Fruit fly (Drosophila melanogaster) whole organism, embryonic: ENCODE data around the gene Lgr3.

Experiments
- CG10147 ChIP-seq: fragments of 200-800 bp; sonication (Bioruptor generic); optimal IDR thresholded peaks from 2 replicates; lab custom pipeline; 2019; ENCODE audit warnings: missing biosample characterization, mild to moderate bottlenecking, missing genetic modification characterization, moderate library complexity
- CG15479 ChIP-seq: fragments of 200-800 bp; sonication (Bioruptor generic); optimal IDR thresholded peaks from 3 replicates; lab custom pipeline; 2019; ENCODE audit warnings: missing biosample characterization, mild to moderate bottlenecking, missing genetic modification characterization, moderate library complexity
- CG16779 ChIP-seq: fragments of 200-800 bp; sonication (Bioruptor generic); IDR thresholded peaks from 2 replicates; pipeline ENCODE4 v1.3.6; 2022; ENCODE audit warnings: missing biosample characterization, missing genetic modification characterization
- CG16815 ChIP-seq: fragments of 200-800 bp; sonication (Bioruptor generic); optimal IDR thresholded peaks from 3 replicates; lab custom pipeline; 2017; ENCODE audit warnings: missing biosample characterization, mild to moderate bottlenecking, missing genetic modification characterization
- CG17361 ChIP-seq: fragments of 200-800 bp; sonication (Bioruptor generic); IDR thresholded peaks from 3 replicates; pipeline ENCODE4 v1.3.6; 2022; ENCODE audit warnings: missing biosample characterization, missing genetic modification characterization
- CG18476 ChIP-seq: fragments of 200-800 bp; sonication (Bioruptor generic); optimal IDR thresholded peaks from 2 replicates; lab custom pipeline; 2016; ENCODE audit warnings: missing biosample characterization, mild to moderate bottlenecking, missing genetic modification characterization
- CG2199 ChIP-seq: fragments of 200-800 bp; sonication (Bioruptor generic); IDR thresholded peaks from 3 replicates; pipeline ENCODE4 v1.3.6; 2022; ENCODE audit warnings: missing biosample characterization, missing genetic modification characterization
- CG30431 ChIP-seq: fragments of 200-800 bp; sonication (Bioruptor generic); optimal IDR thresholded peaks from 2 replicates; lab custom pipeline; 2017; ENCODE audit warnings: missing biosample characterization, missing genetic modification characterization
- CG3163 ChIP-seq: fragments of 200-800 bp; sonication (Bioruptor generic); optimal IDR thresholded peaks from 3 replicates; lab custom pipeline; 2016; ENCODE audit warnings: missing biosample characterization, missing genetic modification characterization
- CG6654 ChIP-seq: fragments of 200-800 bp; sonication (Bioruptor generic); optimal IDR thresholded peaks from 2 replicates; lab custom pipeline; 2017; ENCODE audit warnings: missing biosample characterization, mild to moderate bottlenecking, missing genetic modification characterization
- CG7987 ChIP-seq: fragments of 200-800 bp; sonication (Bioruptor generic); optimal IDR thresholded peaks from 2 replicates; lab custom pipeline; 2018; ENCODE audit warnings: missing biosample characterization, mild to moderate bottlenecking, missing genetic modification characterization, moderate library complexity
- CG8290 ChIP-seq, 3 experiments: fragments of 200-800 bp; sonication (Bioruptor generic); optimal IDR thresholded peaks; 2 replicates each; lab custom pipeline; 2016 to 2019; ENCODE audit warnings: missing biosample characterization in 3 of 3, missing genetic modification characterization in 3 of 3, mild to moderate bottlenecking in 2 of 3, moderate library complexity in 1 of 3
- CG9215 ChIP-seq: fragments of 200-800 bp; sonication (Bioruptor generic); IDR thresholded peaks from 2 replicates; pipeline ENCODE4 v1.3.6; 2022; ENCODE audit warnings: missing biosample characterization, missing genetic modification characterization
- CG9727 ChIP-seq: fragments of 200-800 bp; sonication (Bioruptor generic); optimal IDR thresholded peaks from 3 replicates; lab custom pipeline; 2017; ENCODE audit warnings: missing biosample characterization, mild to moderate bottlenecking, missing genetic modification characterization
- CG9932 ChIP-seq: fragments of 200-800 bp; sonication (Bioruptor generic); IDR thresholded peaks from 2 replicates; pipeline ENCODE4 v1.3.6; 2022; ENCODE audit warnings: missing biosample characterization, missing genetic modification characterization
- CHES-1-like ChIP-seq: fragments of 200-800 bp; sonication (Bioruptor generic); optimal IDR thresholded peaks from 2 replicates; lab custom pipeline; 2016; ENCODE audit warnings: missing biosample characterization, missing genetic modification characterization
- D ChIP-seq, 2 experiments: fragments of 200-800 bp in 1 of 2; fragments of >200 bp in 1 of 2; sonication (Bioruptor generic) in 1 of 2; optimal IDR thresholded peaks; 2 replicates in 1 of 2; 3 replicates in 1 of 2; lab custom pipeline; 2017; ENCODE audit warnings: mild to moderate bottlenecking in 1 of 2, missing biosample characterization in 1 of 2, missing genetic modification characterization in 1 of 2, missing genetic modification reagents in 1 of 2
- Dfd ChIP-seq, 2 experiments: fragments of >200 bp; optimal IDR thresholded peaks; 2 replicates each; lab custom pipeline; 2017; ENCODE audit warnings: missing biosample characterization in 2 of 2, missing genetic modification characterization in 2 of 2
- Dip2 ChIP-seq: fragments of 200-800 bp; sonication (Bioruptor generic); IDR thresholded peaks from 2 replicates; pipeline ENCODE4 v1.3.6; 2022; ENCODE audit warnings: missing biosample characterization, missing genetic modification characterization
- Lhr ChIP-seq: fragments of 200-800 bp; sonication (Bioruptor generic); optimal IDR thresholded peaks from 3 replicates; lab custom pipeline; 2017; ENCODE audit warnings: mild to moderate bottlenecking, missing biosample characterization, missing genetic modification reagents, missing genetic modification characterization
- Lpt ChIP-seq: fragments of >200 bp; optimal IDR thresholded peaks from 2 replicates; lab custom pipeline; 2018; ENCODE audit warnings: missing biosample characterization, missing genetic modification characterization
- MBD-R2 ChIP-seq: fragments of 200-800 bp; sonication (Bioruptor generic); IDR thresholded peaks from 2 replicates; pipeline ENCODE4 v1.3.6; 2022; ENCODE audit warnings: missing biosample characterization, missing genetic modification characterization
- Rx ChIP-seq: fragments of 200-800 bp; sonication (Bioruptor generic); IDR thresholded peaks from 2 replicates; pipeline ENCODE4 v1.3.6; 2022; ENCODE audit warnings: missing biosample characterization, missing genetic modification characterization
- Side ChIP-seq: fragments of 200-800 bp; sonication (Bioruptor generic); optimal IDR thresholded peaks from 2 replicates; lab custom pipeline; 2016; ENCODE audit warnings: missing biosample characterization, missing genetic modification characterization
- Sin3A ChIP-seq: fragments of >200 bp; optimal IDR thresholded peaks from 2 replicates; lab custom pipeline; 2018
- Sox100B ChIP-seq: fragments of 200-800 bp; sonication (Bioruptor generic); optimal IDR thresholded peaks from 3 replicates; lab custom pipeline; 2018; ENCODE audit warnings: missing biosample characterization, mild to moderate bottlenecking, missing genetic modification characterization
- Spps ChIP-seq: fragments of 200-800 bp; sonication (Bioruptor generic); optimal IDR thresholded peaks from 2 replicates; lab custom pipeline; 2018; ENCODE audit warnings: missing biosample characterization, mild to moderate bottlenecking, missing genetic modification characterization
- dmrt99B ChIP-seq: fragments of 200-800 bp; sonication (Bioruptor generic); optimal IDR thresholded peaks from 2 replicates; lab custom pipeline; 2018; ENCODE audit warnings: missing biosample characterization, mild to moderate bottlenecking, missing genetic modification characterization, moderate library complexity
- en ChIP-seq: fragments of 200-800 bp; sonication (Bioruptor generic); optimal IDR thresholded peaks from 2 replicates; lab custom pipeline; 2016; ENCODE audit warnings: missing biosample characterization, missing genetic modification characterization
- ftz-f1 ChIP-seq: fragments of 200-800 bp; sonication (Bioruptor generic); optimal IDR thresholded peaks from 2 replicates; lab custom pipeline; 2016; ENCODE audit warnings: missing biosample characterization, missing genetic modification characterization
- gem ChIP-seq: fragments of 200-800 bp; sonication (Bioruptor generic); optimal IDR thresholded peaks from 2 replicates; lab custom pipeline; 2019; ENCODE audit warnings: missing biosample characterization, mild to moderate bottlenecking, missing genetic modification characterization, moderate library complexity
- h ChIP-seq: fragments of >200 bp; optimal IDR thresholded peaks from 2 replicates; lab custom pipeline; 2017
- ind ChIP-seq: fragments of 200-800 bp; sonication (Bioruptor generic); optimal IDR thresholded peaks from 3 replicates; lab custom pipeline; 2016; ENCODE audit warnings: missing biosample characterization, missing genetic modification characterization
- jumu ChIP-seq: fragments of 200-800 bp; sonication (Bioruptor generic); optimal IDR thresholded peaks from 3 replicates; lab custom pipeline; 2016; ENCODE audit warnings: missing biosample characterization, missing genetic modification characterization
- kay ChIP-seq: fragments of 200-800 bp; sonication (Bioruptor generic); optimal IDR thresholded peaks from 2 replicates; lab custom pipeline; 2016; ENCODE audit warnings: missing biosample characterization, missing genetic modification characterization
- lilli ChIP-seq: fragments of 200-800 bp; sonication (Bioruptor generic); optimal IDR thresholded peaks from 3 replicates; lab custom pipeline; 2016; ENCODE audit warnings: missing biosample characterization, missing genetic modification characterization
- lola ChIP-seq, 3 experiments: fragments of >200 bp in 2 of 3; fragments of 200-800 bp in 1 of 3; sonication (Bioruptor generic) in 1 of 3; optimal IDR thresholded peaks; 2 replicates each; lab custom pipeline; 2017 to 2019; ENCODE audit warnings: missing biosample characterization in 3 of 3, missing genetic modification characterization in 3 of 3, mild to moderate bottlenecking in 1 of 3, moderate library complexity in 1 of 3
- nmo ChIP-seq: fragments of 200-800 bp; sonication (Bioruptor generic); optimal IDR thresholded peaks from 2 replicates; lab custom pipeline; 2018; ENCODE audit warnings: missing biosample characterization, mild to moderate bottlenecking, missing genetic modification characterization, moderate library complexity
- org-1 ChIP-seq: fragments of 200-800 bp; sonication (Bioruptor generic); optimal IDR thresholded peaks from 2 replicates; lab custom pipeline; 2017; ENCODE audit warnings: missing biosample characterization, missing genetic modification characterization
- pho ChIP-seq: fragments of 200-800 bp; sonication (Bioruptor generic); optimal IDR thresholded peaks from 2 replicates; lab custom pipeline; 2016; ENCODE audit warnings: missing biosample characterization, missing genetic modification characterization
- pros ChIP-seq: fragments of 200-800 bp; sonication (Bioruptor generic); optimal IDR thresholded peaks from 3 replicates; lab custom pipeline; 2019; ENCODE audit warnings: missing biosample characterization, mild to moderate bottlenecking, missing genetic modification characterization, moderate library complexity
- psq ChIP-seq: fragments of 200-800 bp; sonication (Bioruptor generic); optimal IDR thresholded peaks from 2 replicates; lab custom pipeline; 2017; ENCODE audit warnings: missing biosample characterization, missing genetic modification characterization
- run ChIP-seq: fragments of 200-800 bp; sonication (Bioruptor generic); optimal IDR thresholded peaks from 3 replicates; lab custom pipeline; 2018; ENCODE audit warnings: missing biosample characterization, mild to moderate bottlenecking, missing genetic modification characterization
- seq ChIP-seq: fragments of 200-800 bp; sonication (Bioruptor generic); IDR thresholded peaks from 2 replicates; pipeline ENCODE4 v1.3.6; 2022; ENCODE audit warnings: missing biosample characterization, missing genetic modification characterization
- sim ChIP-seq: fragments of 200-800 bp; sonication (Bioruptor generic); IDR thresholded peaks from 2 replicates; pipeline ENCODE4 v1.3.6; 2022; ENCODE audit warnings: missing biosample characterization, missing genetic modification characterization
- so ChIP-seq: fragments of 200-800 bp; sonication (Bioruptor generic); IDR thresholded peaks from 3 replicates; pipeline ENCODE4 v1.3.6; 2022; ENCODE audit warnings: missing biosample characterization, missing genetic modification characterization
- sob ChIP-seq: fragments of 200-800 bp; sonication (Bioruptor generic); IDR thresholded peaks from 2 replicates; pipeline ENCODE4 v1.3.6; 2022; ENCODE audit warnings: missing biosample characterization, missing genetic modification characterization
- tap ChIP-seq: fragments of 200-800 bp; optimal IDR thresholded peaks from 3 replicates; lab custom pipeline; 2019; ENCODE audit warnings: missing biosample characterization, mild to moderate bottlenecking, missing genetic modification characterization, moderate library complexity
- tgo ChIP-seq: fragments of 200-800 bp; sonication (Bioruptor generic); IDR thresholded peaks from 3 replicates; pipeline ENCODE4 v1.3.6; 2022; ENCODE audit warnings: missing biosample characterization, missing genetic modification characterization
- twi ChIP-seq: fragments of 200-800 bp; optimal IDR thresholded peaks from 2 replicates; lab custom pipeline; 2019; ENCODE audit warnings: missing biosample characterization, mild to moderate bottlenecking, missing genetic modification characterization, moderate library complexity
- wdn ChIP-seq: fragments of 200-800 bp; sonication (Bioruptor generic); IDR thresholded peaks from 2 replicates; pipeline ENCODE4 v1.3.6; 2022; ENCODE audit warnings: missing biosample characterization, missing genetic modification characterization
- zf30C ChIP-seq: fragments of 200-800 bp; sonication (Bioruptor generic); optimal IDR thresholded peaks from 3 replicates; lab custom pipeline; 2018; ENCODE audit warnings: missing biosample characterization, mild to moderate bottlenecking, missing genetic modification characterization

The Lgr3 gene

DNA sequence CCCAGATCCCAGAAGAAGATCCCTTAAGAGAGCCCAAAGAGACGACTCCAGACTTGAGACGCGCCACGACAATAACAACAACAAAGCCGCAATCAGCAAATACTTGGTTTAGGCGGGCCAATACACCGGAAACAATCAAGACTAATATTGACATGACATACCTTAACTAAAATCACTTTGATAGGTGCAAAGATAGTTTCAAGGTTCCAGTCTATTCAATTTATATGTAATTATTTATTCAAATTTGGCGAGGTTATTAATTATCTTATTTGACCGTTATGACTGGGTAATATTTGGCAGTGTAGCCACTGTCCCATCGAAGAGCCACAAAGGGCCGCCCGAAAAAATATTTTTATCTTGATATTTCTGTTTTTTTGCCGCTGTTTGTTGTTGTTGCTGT is 25.1 kb upstream of the Lgr3 start (continued):
- TF ChIP-seq so (GFP tag; lab: Robert Waterston, UW) = peak; percentile 54; the same call in 1 of the 3 replicates
- no peak for TF ChIP-seq CHES-1-like (GFP tag; lab: Kevin White, UChicago)
- no peak for TF ChIP-seq psq
- no peak for TF ChIP-seq Sin3A (lab: Kevin White, UChicago)
- no peak for TF ChIP-seq h
- peak; percentile 45; the same call in 1 of the 2 replicates for TF ChIP-seq Rx
- TF ChIP-seq Spps (tag; lab: Kevin White, UChicago) = peak; percentile 20
- peak; percentile 10; the same call in 1 of the 2 replicates for TF ChIP-seq CG9932 (GFP tag; lab: Robert Waterston, UW)
- TF ChIP-seq ftz-f1 (GFP tag; lab: Kevin White, UChicago) = no peak
- peak; percentile 79 for TF ChIP-seq gem (tag; lab: Kevin White, UChicago)
- TF ChIP-seq tgo (GFP tag; lab: Robert Waterston, UW) = peak; percentile 40; the same call in 1 of the 3 replicates
- TF ChIP-seq CG10147 = no peak
- no peak for TF ChIP-seq Lhr
- peak; percentile 62 for TF ChIP-seq nmo (GFP tag; lab: Kevin White, UChicago)
- peak in 1 of 3 experiments; percentile 61 for TF ChIP-seq lola (GFP tag; optimal IDR thresholded peaks at IDR 0.05; lab: Kevin White, UChicago)
- peak; percentile 22 for TF ChIP-seq CG30431 (GFP tag; lab: Kevin White, UChicago)
- no peak for TF ChIP-seq Side (GFP tag; lab: Kevin White, UChicago)
- TF ChIP-seq kay (GFP tag; lab: Kevin White, UChicago) = no peak
- TF ChIP-seq tap = peak; percentile 56
- TF ChIP-seq Sox100B (GFP tag; lab: Kevin White, UChicago) = peak; percentile 16
- TF ChIP-seq CG16815 = peak; percentile 45
- no peak for TF ChIP-seq Dip2 (GFP tag; lab: Robert Waterston, UW)
- no peak for TF ChIP-seq pros (GFP tag; lab: Kevin White, UChicago)
- TF ChIP-seq pho = no peak
- peak; percentile 56 for TF ChIP-seq CG17361 (GFP tag; lab: Robert Waterston, UW)
- peak; percentile 75 for TF ChIP-seq CG9727 (GFP tag; lab: Kevin White, UChicago)
- TF ChIP-seq MBD-R2 (GFP tag; lab: Robert Waterston, UW) = no peak
- TF ChIP-seq CG15479 = peak; percentile 11
- TF ChIP-seq Lpt = no peak
- no peak for TF ChIP-seq D (optimal IDR thresholded peaks at IDR 0.05; lab: Kevin White, UChicago)
- peak; percentile 58 for TF ChIP-seq D (GFP tag; optimal IDR thresholded peaks at IDR 0.05; lab: Kevin White, UChicago)
- peak; percentile 15 for TF ChIP-seq CG18476 (GFP tag; lab: Kevin White, UChicago)
- peak; percentile 81 for TF ChIP-seq zf30C (GFP tag; lab: Kevin White, UChicago)
- no peak for TF ChIP-seq twi (tag; lab: Kevin White, UChicago)
- TF ChIP-seq CG3163 = no peak
- TF ChIP-seq lilli (GFP tag; lab: Kevin White, UChicago) = peak; percentile 48
- TF ChIP-seq dmrt99B (tag; lab: Kevin White, UChicago) = peak; percentile 67
- TF ChIP-seq seq (GFP tag; lab: Robert Waterston, UW) = no peak
- no peak for TF ChIP-seq CG6654
- no peak for TF ChIP-seq run (tag; lab: Kevin White, UChicago)
- peak; percentile 52 for TF ChIP-seq ind
- TF ChIP-seq en (GFP tag; lab: Kevin White, UChicago) = no peak
- TF ChIP-seq CG2199 (GFP tag; lab: Robert Waterston, UW) = no peak
- no peak for TF ChIP-seq Dfd (GFP tag; optimal IDR thresholded peaks at IDR 0.05; lab: Kevin White, UChicago)
- 0 out of 2 replicates have a peak, but pooled peaks have one; percentile 27 for TF ChIP-seq CG9215 (GFP tag; lab: Robert Waterston, UW)
- TF ChIP-seq CG8290 (GFP tag; optimal IDR thresholded peaks at IDR 0.05; lab: Kevin White, UChicago) = no peak
- no peak for TF ChIP-seq CG8290 (tag; optimal IDR thresholded peaks at IDR 0.05; lab: Kevin White, UChicago)
- TF ChIP-seq sim (GFP tag; lab: Robert Waterston, UW) = peak; percentile 52; the same call in 1 of the 2 replicates
- no peak for TF ChIP-seq wdn (GFP tag; lab: Robert Waterston, UW)
- TF ChIP-seq sob (GFP tag; lab: Robert Waterston, UW) = no peak
- TF ChIP-seq CG7987 (GFP tag; lab: Kevin White, UChicago) = no peak
- TF ChIP-seq jumu = peak; percentile 29
- TF ChIP-seq CG16779 (GFP tag; lab: Robert Waterston, UW) = no peak
- peak; percentile 35 for TF ChIP-seq org-1 (GFP tag; lab: Kevin White, UChicago)
